Worm (Caenorhabditis elegans) whole organism, early embryonic: ENCODE measurements around the gene F47F2.1.

Experiments used
- B0310.2 ChIP-seq: sonication (generic microtip); optimal IDR thresholded peaks from 2 replicates; lab custom pipeline; 2016; ENCODE audit warnings: mild to moderate bottlenecking, missing genetic modification characterization, missing compliant biosample characterization
- F13C5.2 ChIP-seq: sonication (generic microtip); optimal IDR thresholded peaks from 2 replicates; lab custom pipeline; 2017; ENCODE audit warnings: mild to moderate bottlenecking, missing genetic modification characterization, inconsistent platforms, missing compliant biosample characterization
- aly-1 ChIP-seq: sonication (generic microtip); optimal IDR thresholded peaks from 2 replicates; lab custom pipeline; 2016; ENCODE audit warnings: missing genetic modification characterization, missing compliant biosample characterization
- ama-1 ChIP-seq: fragments of 150-350 bp; optimal IDR thresholded peaks from 2 replicates; lab custom pipeline; 2014
- ceh-13 ChIP-seq: fragments of 200-800 bp; sonication (Bioruptor generic); optimal IDR thresholded peaks from 2 replicates; lab custom pipeline; 2018; ENCODE audit warnings: mild to moderate bottlenecking, missing genetic modification characterization, missing compliant biosample characterization
- ceh-36 ChIP-seq: sonication (generic microtip); optimal IDR thresholded peaks from 2 replicates; lab custom pipeline; 2016; ENCODE audit warnings: missing genetic modification characterization, inconsistent platforms, missing compliant biosample characterization
- ets-7 ChIP-seq: sonication (generic microtip); optimal IDR thresholded peaks from 2 replicates; lab custom pipeline; 2016; ENCODE audit warnings: missing genotype, missing genetic modification characterization, missing compliant biosample characterization
- flt-1 ChIP-seq: fragments of 200-800 bp; sonication (Bioruptor generic); IDR thresholded peaks from 2 replicates; pipeline ENCODE4 v1.3.6; 2022; ENCODE audit warnings: missing genetic modification characterization, missing compliant biosample characterization
- hmbx-1 ChIP-seq: sonication (generic microtip); optimal IDR thresholded peaks from 2 replicates; lab custom pipeline; 2016; ENCODE audit warnings: mild to moderate bottlenecking, missing genetic modification characterization, missing compliant biosample characterization
- hmg-4 ChIP-seq: fragments of 200-800 bp; sonication (Bioruptor generic); optimal IDR thresholded peaks from 2 replicates; lab custom pipeline; 2018; ENCODE audit warnings: mild to moderate bottlenecking, missing genetic modification characterization, missing compliant biosample characterization
- hnd-1 ChIP-seq: sonication (generic microtip); optimal IDR thresholded peaks from 2 replicates; lab custom pipeline; 2016; ENCODE audit warnings: missing genetic modification characterization, missing compliant biosample characterization
- pes-1 ChIP-seq: fragments of 200-800 bp; sonication (Bioruptor generic); IDR thresholded peaks from 2 replicates; pipeline ENCODE4 v1.3.6; 2022; ENCODE audit warnings: missing genetic modification reagents, missing genetic modification characterization, missing compliant biosample characterization
- scrt-1 ChIP-seq: fragments of 200-800 bp; sonication (Bioruptor generic); IDR thresholded peaks from 2 replicates; pipeline ENCODE4 v1.3.6; 2022; ENCODE audit warnings: missing genetic modification characterization, missing compliant biosample characterization
- sea-1 ChIP-seq: fragments of 200-800 bp; sonication (Bioruptor generic); conservative IDR thresholded peaks from 2 replicates; pipeline ENCODE4 v1.3.6; 2022; ENCODE audit warnings: missing genetic modification characterization, missing compliant biosample characterization
- tbx-11 ChIP-seq: fragments of 200-800 bp; sonication (Bioruptor generic); IDR thresholded peaks from 2 replicates; pipeline ENCODE4 v1.3.6; 2022; ENCODE audit warnings: missing genetic modification characterization, missing compliant biosample characterization
- tbx-37 ChIP-seq: fragments of 200-800 bp; sonication (Bioruptor generic); conservative IDR thresholded peaks from 2 replicates; pipeline ENCODE4 v1.3.6; 2022; ENCODE audit warnings: missing genetic modification reagents, missing genetic modification characterization, missing compliant biosample characterization
- tra-4 ChIP-seq: sonication (generic microtip); optimal IDR thresholded peaks from 2 replicates; lab custom pipeline; 2017; ENCODE audit warnings: missing genetic modification characterization, missing compliant biosample characterization

Gene F47F2.1

ce11 chrX:3925776-3926175 is 47.4 kb downstream of the F47F2.1 start, which contains the start of gene T22B2.1:
Gene T22B2.1, plus strand, starts transcription at chrX:3926076.
- no peak for TF ChIP-seq ets-7 (tag; lab: Kevin White, UChicago)
- no peak for TF ChIP-seq F13C5.2 (tag; lab: Kevin White, UChicago)
- TF ChIP-seq hnd-1: no peak
- TF ChIP-seq tbx-37 (GFP tag; lab: Robert Waterston, UW): no peak
- no peak for TF ChIP-seq pes-1 (GFP tag; lab: Robert Waterston, UW)
- TF ChIP-seq sea-1: no peak
- no peak for TF ChIP-seq ama-1 (lab: Kevin White, UChicago)
- no peak for TF ChIP-seq ceh-36 (tag; lab: Kevin White, UChicago)
- TF ChIP-seq tbx-11 (GFP tag; lab: Robert Waterston, UW): no peak
- no peak for TF ChIP-seq tra-4
- TF ChIP-seq scrt-1: no peak

- no peak for TF ChIP-seq flt-1 (GFP tag; lab: Robert Waterston, UW)
- TF ChIP-seq F13C5.2 (tag; lab: Kevin White, UChicago): no peak
- TF ChIP-seq ceh-36 (tag; lab: Kevin White, UChicago): no peak
- no peak for TF ChIP-seq tbx-37 (GFP tag; lab: Robert Waterston, UW)
- no peak for TF ChIP-seq sea-1
- TF ChIP-seq hmbx-1 (tag; lab: Kevin White, UChicago): no peak
- no peak for TF ChIP-seq B0310.2 (tag; lab: Kevin White, UChicago)
- no peak for TF ChIP-seq ceh-13 (GFP tag; lab: Kevin White, UChicago)
- no peak for TF ChIP-seq tbx-11 (GFP tag; lab: Robert Waterston, UW)
- TF ChIP-seq scrt-1: no peak
- TF ChIP-seq hmg-4 (GFP tag; lab: Kevin White, UChicago): no peak
- TF ChIP-seq hnd-1: no peak
- TF ChIP-seq ama-1 (lab: Kevin White, UChicago): no peak
- no peak for TF ChIP-seq tra-4
- no peak for TF ChIP-seq aly-1
- TF ChIP-seq pes-1 (GFP tag; lab: Robert Waterston, UW): no peak
- no peak for TF ChIP-seq ets-7 (tag; lab: Kevin White, UChicago)
Measured at ce11 chrX:3931350-3931749, 53.0 kb downstream of the F47F2.1 start, which contains the start of gene adt-3. Gene adt-3, plus strand, starts transcription at chrX:3931650.

- TF ChIP-seq hmg-4 (GFP tag; lab: Kevin White, UChicago) (no peak), ets-7 (tag; lab: Kevin White, UChicago) (no peak), aly-1 (no peak), sea-1 (no peak), pes-1 (GFP tag; lab: Robert Waterston, UW) (no peak), tbx-37 (GFP tag; lab: Robert Waterston, UW) (no peak), hmbx-1 (tag; lab: Kevin White, UChicago) (no peak), F13C5.2 (tag; lab: Kevin White, UChicago) (no peak), ama-1 (lab: Kevin White, UChicago) (no peak)
Measured at ce11 chrX:3932694-3933093, 54.4 kb downstream of the F47F2.1 start.

- TF ChIP-seq ama-1 (lab: Kevin White, UChicago) (no peak), F13C5.2 (tag; lab: Kevin White, UChicago) (no peak)
Measured at ce11 chrX:3937483-3937882, 59.1 kb downstream of the F47F2.1 start.

DNA sequence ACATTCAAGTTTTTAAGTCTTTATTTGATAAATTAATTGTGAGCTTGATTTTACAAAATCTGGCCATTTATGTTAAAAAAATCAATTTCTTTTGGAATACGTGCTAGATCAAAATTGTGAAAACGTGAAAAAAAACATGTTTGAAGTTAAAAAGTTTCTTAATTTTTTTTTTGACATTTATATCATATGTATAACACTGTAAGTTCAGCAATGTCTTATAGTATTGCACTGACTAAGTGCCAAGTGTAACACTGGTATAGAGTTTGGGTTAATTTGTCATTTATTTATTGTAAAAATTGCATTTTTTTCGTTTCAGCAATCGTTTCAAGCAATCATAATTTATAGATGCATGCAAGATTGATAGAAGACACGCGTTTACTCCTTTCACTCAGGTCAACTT is 59.6 kb downstream of the F47F2.1 start:
- TF ChIP-seq scrt-1: no peak
- no peak for TF ChIP-seq ama-1 (lab: Kevin White, UChicago)
- TF ChIP-seq tbx-11 (GFP tag; lab: Robert Waterston, UW): no peak
- TF ChIP-seq ceh-36 (tag; lab: Kevin White, UChicago): no peak
- no peak for TF ChIP-seq hmbx-1 (tag; lab: Kevin White, UChicago)
- TF ChIP-seq hmg-4 (GFP tag; lab: Kevin White, UChicago): no peak
- TF ChIP-seq pes-1 (GFP tag; lab: Robert Waterston, UW): no peak
- TF ChIP-seq aly-1: no peak
- TF ChIP-seq sea-1: no peak
- TF ChIP-seq B0310.2 (tag; lab: Kevin White, UChicago): no peak

- TF ChIP-seq tra-4 (no peak), tbx-37 (GFP tag; lab: Robert Waterston, UW) (no peak), ama-1 (lab: Kevin White, UChicago) (no peak), aly-1 (no peak), hmbx-1 (tag; lab: Kevin White, UChicago) (no peak), ceh-36 (tag; lab: Kevin White, UChicago) (no peak), pes-1 (GFP tag; lab: Robert Waterston, UW) (no peak), ceh-13 (GFP tag; lab: Kevin White, UChicago) (no peak), tbx-11 (GFP tag; lab: Robert Waterston, UW) (no peak), sea-1 (no peak)
Measured at ce11 chrX:3938950-3939349, 60.6 kb downstream of the F47F2.1 start, which contains the start of gene T19D2.3. Gene T19D2.3, plus strand, starts transcription at chrX:3939250.

DNA sequence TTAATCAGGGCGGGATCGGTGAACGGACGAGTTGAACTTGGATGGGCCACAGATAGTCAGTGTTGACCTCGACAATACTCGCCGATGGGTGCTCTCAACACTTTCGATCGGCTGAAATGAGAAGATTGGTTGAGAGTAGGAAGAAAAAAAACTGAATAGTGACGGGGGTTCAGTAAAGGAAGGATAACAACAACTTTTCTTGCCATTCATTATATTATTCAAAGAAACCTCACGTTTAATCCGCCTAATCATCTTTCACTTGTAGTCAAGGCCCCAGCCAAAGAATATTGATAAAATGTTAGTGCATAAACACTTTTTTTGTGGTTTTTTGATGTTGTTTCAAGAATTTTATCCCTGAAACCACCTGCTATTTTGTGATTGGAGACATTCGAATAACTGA is 63.9 kb downstream of the F47F2.1 start, which contains the start of gene T19D2.13:
T19D2.13 (minus strand) TSS at position 101 of the 400 bp plus-strand sequence.
- TF ChIP-seq ama-1 (lab: Kevin White, UChicago) (no peak), ceh-13 (GFP tag; lab: Kevin White, UChicago) (no peak), ets-7 (tag; lab: Kevin White, UChicago) (no peak), tra-4 (no peak), sea-1 (no peak), tbx-11 (GFP tag; lab: Robert Waterston, UW) (no peak)
